Worm (Caenorhabditis elegans): ENCODE results near the gene F12F6.7.

The F12F6.7 gene

DNA sequence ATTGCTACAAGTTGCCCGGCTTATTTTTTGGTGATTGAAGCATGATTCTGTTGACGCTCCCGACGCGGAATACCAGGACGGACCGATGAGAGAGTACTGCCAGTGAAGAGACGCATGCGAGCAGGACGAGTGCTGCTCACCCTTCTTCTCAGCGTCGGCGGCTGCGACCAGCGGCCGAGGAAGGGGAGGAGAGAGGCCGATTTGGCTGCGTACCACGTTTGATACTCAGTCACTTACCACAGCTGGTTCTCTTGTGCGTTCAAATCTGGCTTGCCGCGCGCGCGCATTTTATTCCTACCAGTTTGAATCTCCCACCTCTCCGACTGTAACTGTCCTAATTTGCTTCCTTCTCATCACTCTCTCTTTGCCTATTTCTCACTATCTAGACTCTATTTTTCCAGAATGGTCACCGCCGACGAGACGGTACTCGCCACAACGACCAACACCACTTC is 37.4 kb downstream of the F12F6.7 start, which contains the start of gene mep-1 (continued):
- no peak for TF ChIP-seq K02D7.2 (tag; optimal IDR thresholded peaks at IDR 0.05)
- no peak for TF ChIP-seq gmeb-2 (tag; optimal IDR thresholded peaks at IDR 0.05)
- no peak for TF ChIP-seq ceh-22 (tag; optimal IDR thresholded peaks at IDR 0.05)
- TF ChIP-seq zip-5 (tag; optimal IDR thresholded peaks at IDR 0.05): no peak
- no peak for TF ChIP-seq ama-1 (optimal IDR thresholded peaks at IDR 0.05)
- TF ChIP-seq ztf-16 (tag; optimal IDR thresholded peaks at IDR 0.05): peak; percentile 2
- TF ChIP-seq T23F11.4 (GFP tag; optimal IDR thresholded peaks at IDR 0.05): no peak
- peak; percentile 65 for TF ChIP-seq ceh-31 (tag; optimal IDR thresholded peaks at IDR 0.05)
- no peak for TF ChIP-seq pha-4 (tag; optimal IDR thresholded peaks at IDR 0.05)
- no peak for TF ChIP-seq fkh-10 (GFP tag; optimal IDR thresholded peaks at IDR 0.05)
- TF ChIP-seq hlh-8 (tag; optimal IDR thresholded peaks at IDR 0.05): no peak
- TF ChIP-seq fkh-6 (tag; optimal IDR thresholded peaks at IDR 0.05): no peak
- no peak for TF ChIP-seq unc-3 (GFP tag; conservative IDR thresholded peaks at IDR 0.05)
- TF ChIP-seq unc-3 (tag; optimal IDR thresholded peaks at IDR 0.05): no peak
- no peak for TF ChIP-seq pros-1 (tag; optimal IDR thresholded peaks at IDR 0.05)
- TF ChIP-seq ceh-2 (tag; optimal IDR thresholded peaks at IDR 0.05): no peak
- TF ChIP-seq hlh-15 (tag; optimal IDR thresholded peaks at IDR 0.05): no peak
- no peak for TF ChIP-seq ceh-45 (GFP tag; IDR thresholded peaks at IDR 0.05)
- TF ChIP-seq pqm-1 (tag; optimal IDR thresholded peaks at IDR 0.05): no peak
- peak; percentile 43 for TF ChIP-seq ceh-18 (tag; optimal IDR thresholded peaks at IDR 0.05)
- TF ChIP-seq K09A11.1 (tag; optimal IDR thresholded peaks at IDR 0.05; ENCODE audit: insufficient read depth): no peak
- peak; percentile 9 for TF ChIP-seq ref-2 (tag; optimal IDR thresholded peaks at IDR 0.05)
- TF ChIP-seq elt-4 (tag; optimal IDR thresholded peaks at IDR 0.05): no peak
- peak; percentile 43 for TF ChIP-seq unc-42 (tag; optimal IDR thresholded peaks at IDR 0.05)

DNA sequence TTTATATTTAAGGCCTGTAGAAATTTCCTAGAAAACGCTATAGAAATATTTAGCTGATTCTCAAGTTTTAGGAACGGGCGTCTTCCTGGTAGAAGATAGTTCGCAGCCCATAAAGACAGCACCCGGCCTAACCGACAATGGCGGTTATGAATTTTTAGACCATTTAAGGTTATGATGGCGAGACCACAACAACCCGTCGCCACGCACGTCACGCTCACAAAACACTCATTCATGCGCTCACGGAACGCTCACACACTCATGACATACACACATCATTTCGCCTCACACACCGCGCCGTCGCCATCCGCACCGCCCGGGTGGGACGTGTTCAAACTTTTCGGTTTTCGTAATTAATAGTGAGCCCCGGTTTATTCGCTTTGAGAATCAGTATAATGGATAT is 37.9 kb downstream of the F12F6.7 start:
- TF ChIP-seq hlh-6 (tag; optimal IDR thresholded peaks at IDR 0.05) (no peak), hlh-30 (tag; optimal IDR thresholded peaks at IDR 0.05; ENCODE audit: insufficient read depth) (peak; percentile 1)

DNA sequence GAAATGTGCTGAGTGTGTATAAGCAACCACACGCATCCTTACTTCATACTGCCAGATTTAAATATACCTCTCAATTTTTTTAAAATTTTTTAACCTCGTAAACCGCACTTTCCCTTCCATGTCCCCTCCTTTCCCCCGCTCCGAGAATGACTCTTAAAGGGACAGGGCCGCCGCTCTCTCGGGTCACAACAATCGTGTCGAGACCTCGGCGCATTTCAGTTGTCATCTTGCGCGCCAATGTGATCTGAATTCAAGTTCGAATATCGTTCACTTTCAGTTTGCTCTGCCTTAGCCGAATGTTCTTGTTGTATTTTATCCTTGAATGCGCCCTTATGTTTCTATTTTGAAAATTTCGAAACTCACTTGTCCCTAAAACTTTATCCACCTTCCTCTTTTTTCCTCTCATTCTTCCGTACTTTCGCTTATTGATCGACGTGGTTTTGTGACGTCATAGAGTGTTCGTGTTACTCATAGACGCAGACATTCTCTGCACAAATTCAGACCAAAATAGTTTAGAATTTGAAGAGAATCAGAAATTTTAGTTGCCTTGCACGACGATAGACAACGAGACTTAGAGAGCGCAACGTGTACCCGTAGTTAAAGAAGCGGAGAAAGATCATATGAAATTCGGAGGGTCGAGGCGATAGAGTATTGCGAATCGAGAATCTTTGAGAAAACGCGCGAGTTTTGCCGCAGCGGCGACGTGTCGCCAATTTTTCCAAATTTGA is 39.2 kb downstream of the F12F6.7 start:
- TF ChIP-seq dve-1 (tag; optimal IDR thresholded peaks at IDR 0.05) (peak; percentile 21), ceh-18 (tag; optimal IDR thresholded peaks at IDR 0.05) (peak; percentile 37), ztf-16 (tag; optimal IDR thresholded peaks at IDR 0.05) (no peak), ceh-6 (GFP tag; optimal IDR thresholded peaks at IDR 0.05) (no peak), K02D7.2 (tag; optimal IDR thresholded peaks at IDR 0.05) (no peak), madf-2 (tag; optimal IDR thresholded peaks at IDR 0.05) (peak; percentile 99), fax-1 (tag; optimal IDR thresholded peaks at IDR 0.05) (no peak), syd-9 (tag; optimal IDR thresholded peaks at IDR 0.05) (no peak), nhr-11 (tag; optimal IDR thresholded peaks at IDR 0.05) (no peak), pat-9 (tag; optimal IDR thresholded peaks at IDR 0.05) (no peak), C08G9.2 (tag; optimal IDR thresholded peaks at IDR 0.05) (no peak), dmd-4 (tag; optimal IDR thresholded peaks at IDR 0.05; ENCODE audit: borderline replicate concordance) (no peak), nfya-1 (tag; optimal IDR thresholded peaks at IDR 0.05) (peak; percentile 49), hlh-30 (tag; optimal IDR thresholded peaks at IDR 0.05; ENCODE audit: insufficient read depth) (no peak), pqm-1 (tag; optimal IDR thresholded peaks at IDR 0.05) (no peak), lim-6 (tag; optimal IDR thresholded peaks at IDR 0.05) (no peak), ceh-2 (tag; optimal IDR thresholded peaks at IDR 0.05) (no peak), tbx-7 (tag; optimal IDR thresholded peaks at IDR 0.05) (no peak), K09A11.1 (tag; optimal IDR thresholded peaks at IDR 0.05; ENCODE audit: insufficient read depth) (no peak), unc-55 (GFP tag; optimal IDR thresholded peaks at IDR 0.05) (peak; percentile 24), ceh-30 (tag; optimal IDR thresholded peaks at IDR 0.05) (no peak), pag-3 (tag; optimal IDR thresholded peaks at IDR 0.05; ENCODE audit: borderline replicate concordance) (no peak), ceh-31 (tag; optimal IDR thresholded peaks at IDR 0.05) (peak; percentile 22), ceh-34 (tag; optimal IDR thresholded peaks at IDR 0.05) (no peak), sox-4 (tag; optimal IDR thresholded peaks at IDR 0.05) (no peak), ref-2 (tag; optimal IDR thresholded peaks at IDR 0.05) (peak; percentile 6), ceh-48 (tag; optimal IDR thresholded peaks at IDR 0.05) (peak; percentile 16), Y22D7AL.16 (tag; optimal IDR thresholded peaks at IDR 0.05) (no peak), hlh-13 (GFP tag; optimal IDR thresholded peaks at IDR 0.05) (no peak), nhr-232 (tag; optimal IDR thresholded peaks at IDR 0.05) (no peak)
